Fruit fly (Drosophila melanogaster) whole organism, pupa: ENCODE results near the gene CG9922.
A peak's percentile ranks its signal among the peaks of the same experiment; 100 is the strongest.

Source experiments
- CG10348 ChIP-seq: fragments of 200-800 bp; sonication (Bioruptor generic); IDR thresholded peaks from 2 replicates; pipeline ENCODE4 v1.3.6; 2022; ENCODE audit warnings: missing biosample characterization, missing genetic modification characterization
- CG12605 ChIP-seq: fragments of 200-800 bp; sonication (Bioruptor generic); IDR thresholded peaks from 2 replicates; pipeline ENCODE4 v1.3.6; 2022; ENCODE audit warnings: missing biosample characterization, missing genetic modification characterization
- CG13204 ChIP-seq: fragments of 200-800 bp; sonication (Bioruptor generic); optimal IDR thresholded peaks from 2 replicates; lab custom pipeline; 2018; ENCODE audit warnings: missing biosample characterization, mild to moderate bottlenecking, missing genetic modification characterization, moderate library complexity
- CG14655 ChIP-seq: fragments of 200-800 bp; sonication (Bioruptor generic); optimal IDR thresholded peaks from 3 replicates; lab custom pipeline; 2017; ENCODE audit warnings: mild to moderate bottlenecking, missing biosample characterization, missing genetic modification reagents, missing genetic modification characterization
- CG15710 ChIP-seq: fragments of 200-800 bp; sonication (Bioruptor generic); optimal IDR thresholded peaks from 2 replicates; lab custom pipeline; 2018; ENCODE audit warnings: missing biosample characterization, mild to moderate bottlenecking, missing genetic modification characterization, moderate library complexity
- CG17806 ChIP-seq: fragments of 200-800 bp; sonication (Bioruptor generic); optimal IDR thresholded peaks from 2 replicates; lab custom pipeline; 2018; ENCODE audit warnings: missing biosample characterization, mild to moderate bottlenecking, missing genetic modification characterization, moderate library complexity
- CG32121 ChIP-seq: fragments of 200-800 bp; sonication (Bioruptor generic); IDR thresholded peaks from 2 replicates; pipeline ENCODE4 v1.3.6; 2022; ENCODE audit warnings: missing biosample characterization, missing genetic modification characterization
- CG34367 ChIP-seq: fragments of 200-800 bp; sonication (Bioruptor generic); optimal IDR thresholded peaks from 2 replicates; lab custom pipeline; 2018; ENCODE audit warnings: missing biosample characterization, mild to moderate bottlenecking, missing genetic modification characterization
- CG4496 ChIP-seq: fragments of 200-800 bp; sonication (Bioruptor generic); IDR thresholded peaks from 3 replicates; pipeline ENCODE4 v1.3.6; 2022; ENCODE audit warnings: missing biosample characterization, missing genetic modification characterization
- CG8159 ChIP-seq: fragments of 200-800 bp; sonication (Bioruptor generic); optimal IDR thresholded peaks from 3 replicates; lab custom pipeline; 2018; ENCODE audit warnings: missing biosample characterization, mild to moderate bottlenecking, missing genetic modification characterization, moderate library complexity
- CG8301 ChIP-seq: fragments of 200-800 bp; sonication (Bioruptor generic); optimal IDR thresholded peaks from 2 replicates; lab custom pipeline; 2018; ENCODE audit warnings: missing biosample characterization, mild to moderate bottlenecking, missing genetic modification characterization
- CG9948 ChIP-seq: fragments of 200-800 bp; sonication (Bioruptor generic); optimal IDR thresholded peaks from 2 replicates; lab custom pipeline; 2018; ENCODE audit warnings: missing biosample characterization, mild to moderate bottlenecking, missing genetic modification characterization, moderate library complexity
- D1 ChIP-seq: fragments of 200-800 bp; sonication (Bioruptor generic); optimal IDR thresholded peaks from 2 replicates; lab custom pipeline; 2018; ENCODE audit warnings: missing biosample characterization, mild to moderate bottlenecking, missing genetic modification characterization, moderate library complexity
- EcR ChIP-seq: fragments of 200-800 bp; sonication (Bioruptor generic); optimal IDR thresholded peaks from 3 replicates; lab custom pipeline; 2019; ENCODE audit warnings: missing biosample characterization, missing genetic modification characterization, mild to moderate bottlenecking, moderate library complexity, missing genetic modification reagents
- Ets98B ChIP-seq: fragments of 200-800 bp; sonication (Bioruptor generic); IDR thresholded peaks from 2 replicates; pipeline ENCODE4 v1.3.6; 2022; ENCODE audit warnings: missing biosample characterization, missing genetic modification characterization
- Pif1A ChIP-seq: fragments of 200-800 bp; sonication (Bioruptor generic); optimal IDR thresholded peaks from 3 replicates; lab custom pipeline; 2016; ENCODE audit warnings: missing biosample characterization, missing genetic modification characterization
- Pif1B ChIP-seq: fragments of 200-800 bp; sonication (Bioruptor generic); optimal IDR thresholded peaks from 3 replicates; lab custom pipeline; 2016; ENCODE audit warnings: missing biosample characterization, missing genetic modification characterization
- Snoo ChIP-seq: fragments of 200-800 bp; sonication (Bioruptor generic); optimal IDR thresholded peaks from 3 replicates; lab custom pipeline; 2017; ENCODE audit warnings: missing biosample characterization, mild to moderate bottlenecking, missing genetic modification characterization, inconsistent platforms
- fd96Ca ChIP-seq: fragments of 200-800 bp; sonication (Bioruptor generic); IDR thresholded peaks from 3 replicates; pipeline ENCODE4 v1.3.6; 2022; ENCODE audit warnings: missing biosample characterization, missing genetic modification characterization
- gl ChIP-seq: fragments of 200-800 bp; sonication (Bioruptor generic); optimal IDR thresholded peaks from 2 replicates; lab custom pipeline; 2018; ENCODE audit warnings: missing biosample characterization, mild to moderate bottlenecking, missing genetic modification characterization
- rn ChIP-seq: fragments of 200-800 bp; sonication (Bioruptor generic); IDR thresholded peaks from 2 replicates; pipeline ENCODE4 v1.3.6; 2022; ENCODE audit warnings: missing biosample characterization, missing genetic modification characterization

CG9922 gene

dm6 chr3R:14024187-14024918, 11.8 kb downstream of the CG9922 start:
- TF ChIP-seq CG8301 (tag; lab: Kevin White, UChicago) = no peak
- TF ChIP-seq Pif1B (GFP tag; lab: Kevin White, UChicago) = no peak
- TF ChIP-seq CG8159 (tag; lab: Kevin White, UChicago) = no peak
- TF ChIP-seq EcR (GFP tag; lab: Kevin White, UChicago) = no peak
- no peak for TF ChIP-seq CG14655 (GFP tag; lab: Kevin White, UChicago)
- TF ChIP-seq rn (GFP tag; lab: Robert Waterston, UW) = no peak
- TF ChIP-seq Ets98B = no peak
- TF ChIP-seq CG15710 (tag; lab: Kevin White, UChicago) = no peak
- no peak for TF ChIP-seq D1 (tag; lab: Kevin White, UChicago)
- no peak for TF ChIP-seq CG34367
- TF ChIP-seq Snoo (tag; lab: Kevin White, UChicago) = no peak
- no peak for TF ChIP-seq CG12605 (GFP tag; lab: Robert Waterston, UW)
- no peak for TF ChIP-seq gl (tag; lab: Kevin White, UChicago)
- TF ChIP-seq CG13204 (GFP tag; lab: Kevin White, UChicago) = no peak
- no peak for TF ChIP-seq CG17806 (tag; lab: Kevin White, UChicago)
- no peak for TF ChIP-seq fd96Ca (GFP tag; lab: Robert Waterston, UW)
- TF ChIP-seq Pif1A (GFP tag; lab: Kevin White, UChicago) = no peak
- TF ChIP-seq CG4496 (GFP tag; lab: Robert Waterston, UW) = no peak

DNA sequence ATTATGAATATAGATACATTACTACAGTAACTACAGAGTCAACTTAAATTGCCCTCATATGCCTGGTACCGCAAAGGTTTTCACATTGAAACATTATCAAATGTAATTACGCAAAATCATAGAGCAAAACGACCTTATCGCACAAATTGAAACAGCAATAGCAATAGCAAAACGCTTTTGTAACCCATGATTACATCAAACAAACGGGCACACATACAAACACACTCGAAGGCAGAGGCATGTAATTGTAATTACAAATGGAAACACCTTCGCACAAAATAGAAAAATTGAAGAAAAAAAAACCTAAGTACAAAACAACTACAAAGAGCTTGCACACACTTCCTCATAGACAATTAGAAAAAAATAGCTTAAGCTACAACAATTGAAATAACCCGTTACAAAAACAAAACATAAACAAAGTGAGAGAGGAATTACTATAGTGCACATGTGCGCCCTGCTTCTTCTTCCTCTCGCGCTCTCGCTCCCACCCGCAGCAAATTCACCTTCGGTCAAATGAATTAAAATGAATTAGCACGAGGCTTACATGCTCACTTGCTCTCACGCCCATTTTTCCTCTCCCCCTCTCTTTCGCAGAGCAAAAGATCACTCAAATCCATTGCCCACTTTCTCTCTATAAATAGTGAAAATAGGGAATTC, 15.7 kb downstream of the CG9922 start:
- peak; percentile 18; the same call in 1 of the 2 replicates for TF ChIP-seq Ets98B
- no peak for TF ChIP-seq CG8301 (tag; lab: Kevin White, UChicago)

dm6 chr3R:14019407-14020050, 16.7 kb downstream of the CG9922 start:
- no peak for TF ChIP-seq CG34367
- TF ChIP-seq, all 21 proteins: peak for 0

- TF ChIP-seq CG14655 (GFP tag; lab: Kevin White, UChicago) (no peak), CG8159 (tag; lab: Kevin White, UChicago) (peak; percentile 12), CG32121 (peak; percentile 9; the same call in 1 of the 2 replicates), Snoo (tag; lab: Kevin White, UChicago) (no peak), CG8301 (tag; lab: Kevin White, UChicago) (no peak), CG12605 (GFP tag; lab: Robert Waterston, UW) (peak; percentile 40), CG4496 (GFP tag; lab: Robert Waterston, UW) (peak; percentile 61), CG15710 (tag; lab: Kevin White, UChicago) (no peak), Ets98B (peak; percentile 14; the same call in 1 of the 2 replicates), Pif1A (GFP tag; lab: Kevin White, UChicago) (no peak), CG10348 (GFP tag; lab: Robert Waterston, UW) (no peak), gl (tag; lab: Kevin White, UChicago) (peak; percentile 59), rn (GFP tag; lab: Robert Waterston, UW) (no peak), CG13204 (GFP tag; lab: Kevin White, UChicago) (peak; percentile 24), CG34367 (no peak), Pif1B (GFP tag; lab: Kevin White, UChicago) (no peak), fd96Ca (GFP tag; lab: Robert Waterston, UW) (no peak; the same call in 1 of the 3 replicates), CG9948 (tag; lab: Kevin White, UChicago) (no peak), EcR (GFP tag; lab: Kevin White, UChicago) (peak; percentile 30), CG17806 (tag; lab: Kevin White, UChicago) (no peak), D1 (tag; lab: Kevin White, UChicago) (no peak)
- TF ChIP-seq, all 21 proteins: peak for 8
Observed at dm6 chr3R:14018430-14018786, 17.8 kb downstream of the CG9922 start.

dm6 chr3R:14017640-14018429, 18.4 kb downstream of the CG9922 start:
- no peak for TF ChIP-seq CG34367
- no peak for TF ChIP-seq gl (tag; lab: Kevin White, UChicago)
- peak; percentile 37 for TF ChIP-seq Pif1B (GFP tag; lab: Kevin White, UChicago)
- no peak; the same call in 1 of the 2 replicates for TF ChIP-seq Ets98B
- no peak for TF ChIP-seq rn (GFP tag; lab: Robert Waterston, UW)
- peak; percentile 30; the same call in 1 of the 2 replicates for TF ChIP-seq CG32121
- TF ChIP-seq CG8159 (tag; lab: Kevin White, UChicago) = peak; percentile 44
- TF ChIP-seq fd96Ca (GFP tag; lab: Robert Waterston, UW) = 0 out of 3 replicates have a peak, but pooled peaks have one; percentile 39
- TF ChIP-seq CG14655 (GFP tag; lab: Kevin White, UChicago) = peak; percentile 48
- TF ChIP-seq EcR (GFP tag; lab: Kevin White, UChicago) = peak; percentile 60
- no peak for TF ChIP-seq D1 (tag; lab: Kevin White, UChicago)
- no peak for TF ChIP-seq CG17806 (tag; lab: Kevin White, UChicago)
- no peak for TF ChIP-seq Snoo (tag; lab: Kevin White, UChicago)
- TF ChIP-seq CG13204 (GFP tag; lab: Kevin White, UChicago) = peak; percentile 57
- peak; percentile 52; the same call in 1 of the 3 replicates for TF ChIP-seq CG4496 (GFP tag; lab: Robert Waterston, UW)
- peak; percentile 29; the same call in 1 of the 2 replicates for TF ChIP-seq CG12605 (GFP tag; lab: Robert Waterston, UW)
- peak; percentile 16 for TF ChIP-seq CG8301 (tag; lab: Kevin White, UChicago)
- no peak for TF ChIP-seq Pif1A (GFP tag; lab: Kevin White, UChicago)
- peak; percentile 7 for TF ChIP-seq CG9948 (tag; lab: Kevin White, UChicago)
- no peak for TF ChIP-seq CG15710 (tag; lab: Kevin White, UChicago)
- TF ChIP-seq CG10348 (GFP tag; lab: Robert Waterston, UW) = no peak
